Fruit fly (Drosophila melanogaster) whole organism, embryonic: ENCODE data around the gene CG34454.

Experiments used
- CG10267 ChIP-seq: fragments of 200-800 bp; sonication (Bioruptor generic); optimal IDR thresholded peaks from 2 replicates; lab custom pipeline; 2018; ENCODE audit warnings: missing biosample characterization, mild to moderate bottlenecking, missing genetic modification characterization, moderate library complexity
- CG10959 ChIP-seq: fragments of 200-800 bp; sonication (Bioruptor generic); IDR thresholded peaks from 2 replicates; pipeline ENCODE4 v1.3.6; 2022; ENCODE audit warnings: missing biosample characterization, missing genetic modification characterization
- CG11247 ChIP-seq: fragments of 200-800 bp; sonication (Bioruptor generic); IDR thresholded peaks from 2 replicates; pipeline ENCODE4 v1.3.6; 2022; ENCODE audit warnings: missing biosample characterization, missing genetic modification characterization
- CG11695 ChIP-seq: fragments of 200-800 bp; sonication (Bioruptor generic); IDR thresholded peaks from 3 replicates; pipeline ENCODE4 v1.3.6; 2022; ENCODE audit warnings: missing biosample characterization, missing genetic modification characterization
- CG12769 ChIP-seq: fragments of 200-800 bp; sonication (Bioruptor generic); optimal IDR thresholded peaks from 2 replicates; lab custom pipeline; 2019; ENCODE audit warnings: missing biosample characterization, mild to moderate bottlenecking, missing genetic modification characterization, moderate library complexity
- CG13775 ChIP-seq: fragments of 200-800 bp; sonication (Bioruptor generic); optimal IDR thresholded peaks from 3 replicates; lab custom pipeline; 2017; ENCODE audit warnings: missing biosample characterization, mild to moderate bottlenecking, missing genetic modification characterization
- CG17912 ChIP-seq: fragments of 200-800 bp; sonication (Bioruptor generic); optimal IDR thresholded peaks from 2 replicates; lab custom pipeline; 2018; ENCODE audit warnings: missing biosample characterization, mild to moderate bottlenecking, missing genetic modification characterization
- CG18764 ChIP-seq: fragments of 200-800 bp; sonication (Bioruptor generic); optimal IDR thresholded peaks from 3 replicates; lab custom pipeline; 2016; ENCODE audit warnings: missing biosample characterization, missing genetic modification characterization
- CG2120 ChIP-seq: fragments of 200-800 bp; sonication (Bioruptor generic); optimal IDR thresholded peaks from 3 replicates; lab custom pipeline; 2016; ENCODE audit warnings: missing biosample characterization, missing genetic modification characterization
- CG2199 ChIP-seq: fragments of 200-800 bp; sonication (Bioruptor generic); IDR thresholded peaks from 3 replicates; pipeline ENCODE4 v1.3.6; 2022; ENCODE audit warnings: missing biosample characterization, missing genetic modification characterization
- CG3838 ChIP-seq: fragments of 200-800 bp; sonication (Bioruptor generic); optimal IDR thresholded peaks from 3 replicates; lab custom pipeline; 2016; ENCODE audit warnings: missing biosample characterization, missing genetic modification characterization
- CG4282 ChIP-seq: fragments of 200-800 bp; sonication (Bioruptor generic); optimal IDR thresholded peaks from 2 replicates; lab custom pipeline; 2016; ENCODE audit warnings: missing biosample characterization, missing genetic modification characterization
- CG4424 ChIP-seq: fragments of 200-800 bp; sonication (Bioruptor generic); optimal IDR thresholded peaks from 3 replicates; lab custom pipeline; 2016; ENCODE audit warnings: missing biosample characterization, missing genetic modification characterization
- D19B ChIP-seq: fragments of 200-800 bp; sonication (Bioruptor generic); optimal IDR thresholded peaks from 2 replicates; lab custom pipeline; 2017; ENCODE audit warnings: missing biosample characterization, mild to moderate bottlenecking, missing genetic modification characterization
- Dad ChIP-seq: fragments of 200-800 bp; sonication (Bioruptor generic); optimal IDR thresholded peaks from 3 replicates; lab custom pipeline; 2016; ENCODE audit warnings: missing biosample characterization, missing genetic modification characterization
- Dbx ChIP-seq: fragments of 200-800 bp; sonication (Bioruptor generic); IDR thresholded peaks from 3 replicates; pipeline ENCODE4 v1.3.6; 2022; ENCODE audit warnings: missing biosample characterization, missing genetic modification characterization
- Dip2 ChIP-seq: fragments of 200-800 bp; sonication (Bioruptor generic); IDR thresholded peaks from 2 replicates; pipeline ENCODE4 v1.3.6; 2022; ENCODE audit warnings: missing biosample characterization, missing genetic modification characterization
- Dll ChIP-seq: fragments of 200-800 bp; sonication (Bioruptor generic); IDR thresholded peaks from 4 replicates; pipeline ENCODE4 v1.3.6; 2022; ENCODE audit warnings: missing biosample characterization, missing genetic modification characterization; ENCODE audit not compliant: partially characterized antibody
- Doc3 ChIP-seq: fragments of 200-800 bp; sonication (Bioruptor generic); IDR thresholded peaks from 3 replicates; pipeline ENCODE4 v1.3.6; 2022; ENCODE audit warnings: missing biosample characterization, missing genetic modification characterization; ENCODE audit not compliant: partially characterized antibody
- Dp ChIP-seq: fragments of 200-800 bp; sonication (Bioruptor generic); optimal IDR thresholded peaks from 2 replicates; lab custom pipeline; 2018; ENCODE audit warnings: missing biosample characterization, mild to moderate bottlenecking, missing genetic modification characterization, moderate library complexity
- Gsc ChIP-seq: fragments of 200-800 bp; sonication (Bioruptor generic); IDR thresholded peaks from 2 replicates; pipeline ENCODE4 v1.3.6; 2022; ENCODE audit warnings: missing biosample characterization, missing genetic modification characterization
- Gug ChIP-seq: fragments of 200-800 bp; sonication (Bioruptor generic); IDR thresholded peaks from 4 replicates; pipeline ENCODE4 v1.3.6; 2022; ENCODE audit warnings: missing biosample characterization, missing genetic modification characterization
- Hand ChIP-seq: fragments of 200-800 bp; sonication (Bioruptor generic); optimal IDR thresholded peaks from 2 replicates; lab custom pipeline; 2017; ENCODE audit warnings: mild to moderate bottlenecking, missing biosample characterization, missing genetic modification reagents, missing genetic modification characterization
- Hr51 ChIP-seq, 2 experiments: fragments of 200-800 bp; sonication (Bioruptor generic); optimal IDR thresholded peaks; 2 replicates in 1 of 2; 3 replicates in 1 of 2; lab custom pipeline; 2016 to 2018; ENCODE audit warnings: missing biosample characterization in 2 of 2, missing genetic modification characterization in 2 of 2, mild to moderate bottlenecking in 1 of 2, moderate library complexity in 1 of 2
- Hr78 ChIP-seq, 2 experiments: fragments of 200-800 bp in 1 of 2; fragments of >200 bp in 1 of 2; sonication (Bioruptor generic) in 1 of 2; optimal IDR thresholded peaks; 2 replicates each; lab custom pipeline; 2017 to 2019; ENCODE audit warnings: missing biosample characterization in 2 of 2, missing genetic modification characterization in 2 of 2, mild to moderate bottlenecking in 1 of 2, moderate library complexity in 1 of 2
- MBD-R2 ChIP-seq: fragments of 200-800 bp; sonication (Bioruptor generic); IDR thresholded peaks from 2 replicates; pipeline ENCODE4 v1.3.6; 2022; ENCODE audit warnings: missing biosample characterization, missing genetic modification characterization
- Max ChIP-seq: fragments of 200-800 bp; sonication (Bioruptor generic); optimal IDR thresholded peaks from 2 replicates; lab custom pipeline; 2016; ENCODE audit warnings: missing biosample characterization, mild to moderate bottlenecking, missing genetic modification characterization
- NK7.1 ChIP-seq: fragments of 200-800 bp; sonication (Bioruptor generic); optimal IDR thresholded peaks from 3 replicates; lab custom pipeline; 2016; ENCODE audit warnings: missing biosample characterization, missing genetic modification characterization
- Nf-YB ChIP-seq: fragments of 200-800 bp; sonication (Bioruptor generic); optimal IDR thresholded peaks from 3 replicates; lab custom pipeline; 2019; ENCODE audit warnings: missing biosample characterization, mild to moderate bottlenecking, missing genetic modification characterization, moderate library complexity
- Oaz ChIP-seq: fragments of 200-800 bp; sonication (Bioruptor generic); IDR thresholded peaks from 2 replicates; pipeline ENCODE4 v1.3.6; 2022; ENCODE audit warnings: missing biosample characterization, missing genetic modification characterization
- Sin3A ChIP-seq: fragments of >200 bp; optimal IDR thresholded peaks from 2 replicates; lab custom pipeline; 2018
- Ssrp ChIP-seq: fragments of 200-800 bp; sonication (Bioruptor generic); optimal IDR thresholded peaks from 2 replicates; lab custom pipeline; 2018; ENCODE audit warnings: missing biosample characterization, mild to moderate bottlenecking, missing genetic modification characterization, moderate library complexity
- eve ChIP-seq, 2 experiments: fragments of >200 bp; optimal IDR thresholded peaks; 2 replicates each; lab custom pipeline; 2017; ENCODE audit warnings: missing biosample characterization in 2 of 2, missing genetic modification characterization in 2 of 2
- fd102C ChIP-seq: fragments of 200-800 bp; sonication (Bioruptor generic); optimal IDR thresholded peaks from 2 replicates; lab custom pipeline; 2018; ENCODE audit warnings: missing biosample characterization, mild to moderate bottlenecking, missing genetic modification characterization, moderate library complexity
- gcm ChIP-seq: fragments of 200-800 bp; sonication (Bioruptor generic); optimal IDR thresholded peaks from 2 replicates; lab custom pipeline; 2019; ENCODE audit warnings: missing biosample characterization, mild to moderate bottlenecking, missing genetic modification characterization, moderate library complexity
- h ChIP-seq: fragments of >200 bp; optimal IDR thresholded peaks from 2 replicates; lab custom pipeline; 2017
- inv ChIP-seq: fragments of 200-800 bp; sonication (Bioruptor generic); IDR thresholded peaks from 2 replicates; pipeline ENCODE4 v1.3.6; 2022; ENCODE audit warnings: missing biosample characterization, missing genetic modification characterization; ENCODE audit not compliant: partially characterized antibody
- ken ChIP-seq: fragments of 200-800 bp; sonication (Bioruptor generic); IDR thresholded peaks from 3 replicates; pipeline ENCODE4 v1.3.6; 2022; ENCODE audit warnings: missing biosample characterization, missing genetic modification characterization
- lbe ChIP-seq: fragments of 200-800 bp; sonication (Bioruptor generic); optimal IDR thresholded peaks from 2 replicates; lab custom pipeline; 2016; ENCODE audit warnings: missing biosample characterization, mild to moderate bottlenecking, missing genetic modification characterization
- lov ChIP-seq, 2 experiments: fragments of 200-800 bp in 1 of 2; fragments of >200 bp in 1 of 2; sonication (Bioruptor generic) in 1 of 2; IDR thresholded peaks in 1 of 2; optimal IDR thresholded peaks in 1 of 2; 2 replicates in 1 of 2; 3 replicates in 1 of 2; pipeline versions ENCODE4 v1.3.6 to Lab custom; 2017 to 2022; ENCODE audit warnings: missing biosample characterization in 1 of 2, missing genetic modification characterization in 1 of 2
- p53 ChIP-seq: fragments of 200-800 bp; sonication (Bioruptor generic); optimal IDR thresholded peaks from 2 replicates; lab custom pipeline; 2016; ENCODE audit warnings: missing biosample characterization, missing genetic modification characterization
- run ChIP-seq: fragments of 200-800 bp; sonication (Bioruptor generic); optimal IDR thresholded peaks from 3 replicates; lab custom pipeline; 2018; ENCODE audit warnings: missing biosample characterization, mild to moderate bottlenecking, missing genetic modification characterization
- salm ChIP-seq: fragments of 200-800 bp; sonication (Bioruptor generic); optimal IDR thresholded peaks from 2 replicates; lab custom pipeline; 2018; ENCODE audit warnings: missing biosample characterization, mild to moderate bottlenecking, missing genetic modification characterization
- sob ChIP-seq: fragments of 200-800 bp; sonication (Bioruptor generic); IDR thresholded peaks from 2 replicates; pipeline ENCODE4 v1.3.6; 2022; ENCODE audit warnings: missing biosample characterization, missing genetic modification characterization
- sr ChIP-seq: fragments of 200-800 bp; sonication (Bioruptor generic); IDR thresholded peaks from 3 replicates; pipeline ENCODE4 v1.3.6; 2022; ENCODE audit warnings: missing biosample characterization, missing genetic modification characterization
- tx ChIP-seq: fragments of 200-800 bp; sonication (Bioruptor generic); optimal IDR thresholded peaks from 2 replicates; lab custom pipeline; 2016; ENCODE audit warnings: missing biosample characterization, missing genetic modification characterization
- unc-4 ChIP-seq: fragments of 200-800 bp; sonication (Bioruptor generic); IDR thresholded peaks from 2 replicates; pipeline ENCODE4 v1.3.6; 2022; ENCODE audit warnings: missing biosample characterization, missing genetic modification characterization; ENCODE audit not compliant: partially characterized antibody
- zf30C ChIP-seq: fragments of 200-800 bp; sonication (Bioruptor generic); optimal IDR thresholded peaks from 3 replicates; lab custom pipeline; 2018; ENCODE audit warnings: missing biosample characterization, mild to moderate bottlenecking, missing genetic modification characterization
- zfh2 ChIP-seq: fragments of 200-800 bp; sonication (Bioruptor generic); optimal IDR thresholded peaks from 2 replicates; lab custom pipeline; 2016; ENCODE audit warnings: missing biosample characterization, missing genetic modification characterization

Gene CG34454

dm6 chr3L:257618-258475 lies 25.7 kb upstream of the CG34454 start, which contains the start of the genes DIP2 and wac (continued):
- peak; percentile 69 for TF ChIP-seq lbe
- no peak for TF ChIP-seq Hr78 (GFP tag; optimal IDR thresholded peaks at IDR 0.05; lab: Kevin White, UChicago)
- TF ChIP-seq Dp (GFP tag; lab: Kevin White, UChicago) = peak; percentile 77
- peak; percentile 79 for TF ChIP-seq CG10267
- TF ChIP-seq CG17912 (GFP tag; lab: Kevin White, UChicago) = peak; percentile 69
- peak; percentile 92 for TF ChIP-seq CG12769 (tag; lab: Kevin White, UChicago)
- TF ChIP-seq Hand (GFP tag; lab: Kevin White, UChicago) = no peak
- peak; percentile 50 for TF ChIP-seq Oaz (GFP tag; lab: Robert Waterston, UW)
- TF ChIP-seq zf30C = no peak
- TF ChIP-seq ken (GFP tag; lab: Robert Waterston, UW) = peak; percentile 81
- peak; percentile 94 for TF ChIP-seq CG2120 (GFP tag; lab: Kevin White, UChicago)
- TF ChIP-seq NK7.1 (GFP tag; lab: Kevin White, UChicago) = peak; percentile 67
- peak; percentile 72 for TF ChIP-seq CG13775 (GFP tag; lab: Kevin White, UChicago)
- no peak for TF ChIP-seq CG10959 (GFP tag; lab: Robert Waterston, UW)
- no peak for TF ChIP-seq h (lab: Kevin White, UChicago)
- peak; percentile 75; the same call in 2 of the 3 replicates for TF ChIP-seq CG2199 (GFP tag; lab: Robert Waterston, UW)
- TF ChIP-seq CG11247 (GFP tag; lab: Robert Waterston, UW) = peak; percentile 80
- TF ChIP-seq sob (GFP tag; lab: Robert Waterston, UW) = peak; percentile 74
- peak; percentile 33 for TF ChIP-seq gcm (GFP tag; lab: Kevin White, UChicago)
- TF ChIP-seq CG18764 (GFP tag; lab: Kevin White, UChicago) = peak; percentile 74
- peak; percentile 83 for TF ChIP-seq Dbx
- TF ChIP-seq Dll (GFP tag; lab: Robert Waterston, UW) = peak; percentile 96
- no peak for TF ChIP-seq CG11695 (GFP tag; lab: Robert Waterston, UW)
- TF ChIP-seq CG4424 (GFP tag; lab: Kevin White, UChicago) = peak; percentile 69
- TF ChIP-seq Gsc (GFP tag; lab: Robert Waterston, UW) = no peak
- TF ChIP-seq p53 (GFP tag; lab: Kevin White, UChicago) = peak; percentile 76
- TF ChIP-seq zfh2 (GFP tag; lab: Kevin White, UChicago) = peak; percentile 93
- peak; percentile 93 for TF ChIP-seq Gug (GFP tag; lab: Robert Waterston, UW)
- TF ChIP-seq fd102C = peak; percentile 31
- no peak for TF ChIP-seq Dip2 (GFP tag; lab: Robert Waterston, UW)
- TF ChIP-seq inv (GFP tag; lab: Robert Waterston, UW) = peak; percentile 84
- TF ChIP-seq unc-4 (GFP tag; lab: Robert Waterston, UW) = peak; percentile 95
- TF ChIP-seq run (tag; lab: Kevin White, UChicago) = no peak
- TF ChIP-seq CG4282 (GFP tag; lab: Kevin White, UChicago) = peak; percentile 86
- peak; percentile 79 for TF ChIP-seq Dad (GFP tag; lab: Kevin White, UChicago)
- TF ChIP-seq Doc3 (GFP tag; lab: Robert Waterston, UW) = peak; percentile 86
- peak; percentile 54 for TF ChIP-seq CG3838 (GFP tag; lab: Kevin White, UChicago)
- TF ChIP-seq lov (optimal IDR thresholded peaks at IDR 0.05; lab: Kevin White, UChicago) = no peak
- no peak for TF ChIP-seq lov (GFP tag; IDR thresholded peaks at IDR 0.05; lab: Robert Waterston, UW)
- TF ChIP-seq tx (GFP tag; lab: Kevin White, UChicago) = peak; percentile 84
- no peak for TF ChIP-seq D19B (GFP tag; lab: Kevin White, UChicago)
- TF ChIP-seq Sin3A (lab: Kevin White, UChicago) = peak; percentile 89
- no peak for TF ChIP-seq eve (GFP tag; optimal IDR thresholded peaks at IDR 0.05; lab: Kevin White, UChicago)
- peak; percentile 3 for TF ChIP-seq salm
- peak; percentile 70 for TF ChIP-seq Max (GFP tag; lab: Kevin White, UChicago)
- peak; percentile 66 for TF ChIP-seq MBD-R2 (GFP tag; lab: Robert Waterston, UW)
- peak; percentile 16 for TF ChIP-seq Ssrp (tag; lab: Kevin White, UChicago)
- TF ChIP-seq sr (GFP tag; lab: Robert Waterston, UW) = 0 out of 3 replicates have a peak, but pooled peaks have one; percentile 5
- peak in 1 of 2 experiments; percentile 82 for TF ChIP-seq Hr51 (GFP tag; optimal IDR thresholded peaks at IDR 0.05; lab: Kevin White, UChicago)
- TF ChIP-seq Nf-YB (GFP tag; lab: Kevin White, UChicago) = peak; percentile 40
